Worm (Caenorhabditis elegans): ENCODE data around the gene srxa-11.

DNA sequence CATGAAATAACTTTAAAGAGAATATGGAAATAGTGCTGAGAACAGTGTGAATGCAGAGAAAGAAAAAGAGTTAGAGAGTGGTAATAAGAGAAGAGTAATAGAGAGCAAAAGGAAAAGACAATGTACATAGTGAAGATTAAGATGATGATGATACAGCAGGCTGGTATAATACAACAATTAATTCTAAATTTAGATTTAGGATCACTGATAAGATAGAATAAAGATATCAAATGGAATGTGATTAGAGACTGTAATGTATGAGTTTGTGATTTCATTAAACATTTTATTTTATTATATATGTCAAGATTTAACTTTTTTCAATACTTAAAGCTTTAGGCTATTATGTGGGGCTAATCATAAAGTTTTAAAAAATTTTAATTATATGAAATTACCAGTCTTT lies 29.2 kb downstream of the srxa-11 start, which contains the start of gene R10D12.8:
- no peak for TF ChIP-seq Y67H2A.10 (GFP tag; conservative IDR thresholded peaks at IDR 0.05)
- no peak for TF ChIP-seq nhr-120 (GFP tag; IDR thresholded peaks at IDR 0.05)
